Fruit fly (Drosophila melanogaster): ENCODE results near the gene spi.

Gene spi

dm6 chr2L:19577187-19577765 lies at the start of gene spi, which contains the start of gene msb1l (continued):
- peak; percentile 84 for TF ChIP-seq CG15514 (GFP tag; optimal IDR thresholded peaks at IDR 0.05)
- TF ChIP-seq HLHmδ (GFP tag; optimal IDR thresholded peaks at IDR 0.05) = no peak
- peak; percentile 80 for TF ChIP-seq Abd-B (GFP tag; optimal IDR thresholded peaks at IDR 0.05)
- no peak for TF ChIP-seq H2.0 (GFP tag; IDR thresholded peaks at IDR 0.05)
- peak; percentile 34 for TF ChIP-seq bcd (GFP tag; optimal IDR thresholded peaks at IDR 0.05)
- TF ChIP-seq ATbp (GFP tag; optimal IDR thresholded peaks at IDR 0.05) = no peak
- peak; percentile 36 for TF ChIP-seq dmrt99B (tag; optimal IDR thresholded peaks at IDR 0.05)
- no peak for TF ChIP-seq Side (GFP tag; optimal IDR thresholded peaks at IDR 0.05)
- peak; percentile 65 for TF ChIP-seq CG2678 (tag; optimal IDR thresholded peaks at IDR 0.05)
- peak; percentile 50 for TF ChIP-seq CG10654 (GFP tag; optimal IDR thresholded peaks at IDR 0.05)
- TF ChIP-seq twi (tag; optimal IDR thresholded peaks at IDR 0.05) = peak; percentile 21
- no peak for TF ChIP-seq z (GFP tag; IDR thresholded peaks at IDR 0.05)
- TF ChIP-seq Oli (tag; optimal IDR thresholded peaks at IDR 0.05) = peak; percentile 22
- peak; percentile 33 for TF ChIP-seq CG9797 (GFP tag; optimal IDR thresholded peaks at IDR 0.05)
- TF ChIP-seq Bgb (GFP tag; IDR thresholded peaks at IDR 0.05; ENCODE audit: partially characterized antibody) = no peak
- peak; percentile 19 for TF ChIP-seq Six4 (GFP tag; optimal IDR thresholded peaks at IDR 0.05)
- peak; percentile 74 for TF ChIP-seq Ptx1 (GFP tag; IDR thresholded peaks at IDR 0.05)
- peak; percentile 71 for TF ChIP-seq CG18262 (tag; optimal IDR thresholded peaks at IDR 0.05)
- peak; percentile 87 for TF ChIP-seq CG17361 (GFP tag; IDR thresholded peaks at IDR 0.05)
- no peak for TF ChIP-seq hb (GFP tag; IDR thresholded peaks at IDR 0.05; ENCODE audit: partially characterized antibody)
- peak; percentile 36 for TF ChIP-seq CG33557 (GFP tag; optimal IDR thresholded peaks at IDR 0.05)
- peak; percentile 55 for TF ChIP-seq CG15269 (tag; optimal IDR thresholded peaks at IDR 0.05)
- TF ChIP-seq caup (GFP tag; optimal IDR thresholded peaks at IDR 0.05; ENCODE audit: severe bottlenecking) = peak; percentile 14
- no peak for TF ChIP-seq CG43689 (GFP tag; IDR thresholded peaks at IDR 0.05)
- no peak for TF ChIP-seq grn (GFP tag; optimal IDR thresholded peaks at IDR 0.05)
- peak; percentile 81 for TF ChIP-seq CG12391 (tag; optimal IDR thresholded peaks at IDR 0.05)
- TF ChIP-seq Hmr (GFP tag; optimal IDR thresholded peaks at IDR 0.05) = peak; percentile 56
- TF ChIP-seq MESR4 (GFP tag; optimal IDR thresholded peaks at IDR 0.05) = peak; percentile 71
- no peak for TF ChIP-seq lov (optimal IDR thresholded peaks at IDR 0.05)
- TF ChIP-seq lov (GFP tag; IDR thresholded peaks at IDR 0.05) = 0 out of 3 replicates have a peak, but pooled peaks have one; percentile 37
- TF ChIP-seq jigr1 (GFP tag; IDR thresholded peaks at IDR 0.05) = peak; percentile 52; the same call in 1 of the 3 replicates
- TF ChIP-seq D (optimal IDR thresholded peaks at IDR 0.05) = no peak
- TF ChIP-seq D (GFP tag; optimal IDR thresholded peaks at IDR 0.05) = no peak
- no peak for TF ChIP-seq trh (GFP tag; optimal IDR thresholded peaks at IDR 0.05)
- TF ChIP-seq HHEX (GFP tag; optimal IDR thresholded peaks at IDR 0.05) = peak; percentile 4
- TF ChIP-seq Lhr (GFP tag; optimal IDR thresholded peaks at IDR 0.05) = peak; percentile 71
- peak; percentile 67 for TF ChIP-seq Nf-YC (tag; optimal IDR thresholded peaks at IDR 0.05)
- TF ChIP-seq CG6683 (GFP tag; optimal IDR thresholded peaks at IDR 0.05) = no peak
- peak; percentile 62 for TF ChIP-seq CG15696 (tag; optimal IDR thresholded peaks at IDR 0.05)
- peak; percentile 82 for TF ChIP-seq CG30403 (GFP tag; optimal IDR thresholded peaks at IDR 0.05)
- TF ChIP-seq slou (GFP tag; optimal IDR thresholded peaks at IDR 0.05) = peak; percentile 45
- no peak for TF ChIP-seq seq (GFP tag; IDR thresholded peaks at IDR 0.05)
- peak; percentile 50 for TF ChIP-seq Meics (GFP tag; optimal IDR thresholded peaks at IDR 0.05)
- TF ChIP-seq crp (GFP tag; optimal IDR thresholded peaks at IDR 0.05) = peak in 1 of 2 experiments; percentile 12
- TF ChIP-seq sc (optimal IDR thresholded peaks at IDR 0.05) = no peak
- peak; percentile 27 for TF ChIP-seq sc (GFP tag; optimal IDR thresholded peaks at IDR 0.05)
- no peak for TF ChIP-seq Bdp1 (GFP tag; optimal IDR thresholded peaks at IDR 0.05)
- TF ChIP-seq lola (GFP tag; optimal IDR thresholded peaks at IDR 0.05) = peak in 1 of 3 experiments; percentile 65
- TF ChIP-seq D19B (GFP tag; optimal IDR thresholded peaks at IDR 0.05) = peak; percentile 27
